Fruit fly (Drosophila melanogaster): Measurements from ENCODE around the gene cal1.

cal1 gene

dm6 chr3R:17056183-17056904, 31.7 kb upstream of the cal1 start (continued):
- TF ChIP-seq mld (GFP tag; IDR thresholded peaks at IDR 0.05; ENCODE audit: partially characterized antibody) (peak; percentile 57; the same call in 1 of the 3 replicates), rib (GFP tag; IDR thresholded peaks at IDR 0.05) (peak; percentile 76; the same call in 1 of the 2 replicates), ci (GFP tag; IDR thresholded peaks at IDR 0.05) (peak; percentile 69), lbe (GFP tag; optimal IDR thresholded peaks at IDR 0.05) (peak; percentile 30), HLHmδ (GFP tag; optimal IDR thresholded peaks at IDR 0.05) (peak; percentile 64), Adf1 (GFP tag; IDR thresholded peaks at IDR 0.05) (peak; percentile 96), Blimp-1 (GFP tag; optimal IDR thresholded peaks at IDR 0.05) (peak; percentile 2), chinmo (GFP tag; IDR thresholded peaks at IDR 0.05; ENCODE audit: partially characterized antibody) (peak; percentile 95), Max (GFP tag; optimal IDR thresholded peaks at IDR 0.05) (no peak), pnt (GFP tag; optimal IDR thresholded peaks at IDR 0.05) (no peak), Rfx (GFP tag; IDR thresholded peaks at IDR 0.05) (peak; percentile 20; the same call in 1 of the 2 replicates), Ets65A (GFP tag) (peak; percentile 31), bbx (GFP tag; IDR thresholded peaks at IDR 0.05; ENCODE audit: partially characterized antibody) (0 out of 2 replicates have a peak, but pooled peaks have one; percentile 27), Bdp1 (GFP tag; optimal IDR thresholded peaks at IDR 0.05) (peak; percentile 17), CG12391 (tag; optimal IDR thresholded peaks at IDR 0.05) (no peak), fru (optimal IDR thresholded peaks at IDR 0.05) (no peak), pan (optimal IDR thresholded peaks at IDR 0.05) (no peak), pan (GFP tag; optimal IDR thresholded peaks at IDR 0.05 in 1 of 2, IDR thresholded peaks at IDR 0.05 in 1 of 2) (peak in 1 of 2 experiments; percentile 6), twi (tag; optimal IDR thresholded peaks at IDR 0.05) (peak; percentile 59), cas (GFP tag; IDR thresholded peaks at IDR 0.05) (no peak), sr (GFP tag; IDR thresholded peaks at IDR 0.05) (0 out of 3 replicates have a peak, but pooled peaks have one; percentile 54), CoRest (tag; optimal IDR thresholded peaks at IDR 0.05) (no peak), Poxn (GFP tag; IDR thresholded peaks at IDR 0.05) (no peak), CG8765 (GFP tag; IDR thresholded peaks at IDR 0.05) (0 out of 2 replicates have a peak, but pooled peaks have one; percentile 56), ERR (GFP tag; optimal IDR thresholded peaks at IDR 0.05) (peak; percentile 45), gce (GFP tag; IDR thresholded peaks at IDR 0.05) (no peak), dm (GFP tag; optimal IDR thresholded peaks at IDR 0.05) (peak; percentile 47), Meics (GFP tag; optimal IDR thresholded peaks at IDR 0.05) (no peak), CG2712 (tag; optimal IDR thresholded peaks at IDR 0.05) (peak; percentile 9), CG10654 (GFP tag; optimal IDR thresholded peaks at IDR 0.05) (no peak), CG7372 (GFP tag; IDR thresholded peaks at IDR 0.05) (no peak), CG10321 (GFP tag; IDR thresholded peaks at IDR 0.05) (peak; percentile 58; the same call in 1 of the 2 replicates), CG33213 (GFP tag; optimal IDR thresholded peaks at IDR 0.05) (no peak), CG1233 (GFP tag; optimal IDR thresholded peaks at IDR 0.05) (peak; percentile 16), cwo (GFP tag; optimal IDR thresholded peaks at IDR 0.05) (peak; percentile 81), crp (GFP tag; optimal IDR thresholded peaks at IDR 0.05) (peak in 1 of 2 experiments; percentile 67), CG8388 (GFP tag; optimal IDR thresholded peaks at IDR 0.05) (peak; percentile 5), B-H2 (GFP tag; optimal IDR thresholded peaks at IDR 0.05) (peak; percentile 24), ash1 (GFP tag; optimal IDR thresholded peaks at IDR 0.05) (peak; percentile 32), Oaz (GFP tag; IDR thresholded peaks at IDR 0.05) (no peak), nau (GFP tag; optimal IDR thresholded peaks at IDR 0.05) (peak; percentile 32), CG5180 (GFP tag; optimal IDR thresholded peaks at IDR 0.05) (peak; percentile 85), Chrac-16 (GFP tag; optimal IDR thresholded peaks at IDR 0.05) (no peak), sqz (GFP tag; optimal IDR thresholded peaks at IDR 0.05) (peak; percentile 100), jumu (GFP tag; optimal IDR thresholded peaks at IDR 0.05) (no peak), nmo (GFP tag; optimal IDR thresholded peaks at IDR 0.05) (peak; percentile 51), Nf-YC (tag; optimal IDR thresholded peaks at IDR 0.05) (peak; percentile 78), CG8290 (GFP tag; optimal IDR thresholded peaks at IDR 0.05) (no peak), CG8290 (tag; optimal IDR thresholded peaks at IDR 0.05) (peak in 1 of 2 experiments; percentile 36)

Measured in whole organism, embryonic.